Worm (Caenorhabditis elegans): Measurements from ENCODE around the gene rpn-13.
A peak's percentile ranks its signal among the peaks of the same experiment; 100 is the strongest.

The rpn-13 gene

ce11 chrIII:6343229-6343628 lies 1.5 kb upstream of the rpn-13 start, which contains the start of gene C56G2.9:
Gene C56G2.9, minus strand, starts transcription at chrIII:6343329.
- TF ChIP-seq nhr-11 (tag; optimal IDR thresholded peaks at IDR 0.05) (no peak), ama-1 (optimal IDR thresholded peaks at IDR 0.05) (no peak), snpc-4 (tag; optimal IDR thresholded peaks at IDR 0.05) (no peak), tbx-2 (tag; optimal IDR thresholded peaks at IDR 0.05) (no peak), C34B4.2 (tag; optimal IDR thresholded peaks at IDR 0.05) (no peak), lir-3 (tag; optimal IDR thresholded peaks at IDR 0.05; ENCODE audit: poor library complexity) (no peak), nhr-77 (tag; optimal IDR thresholded peaks at IDR 0.05) (no peak), skn-1 (tag; optimal IDR thresholded peaks at IDR 0.05) (no peak), hlh-4 (tag; optimal IDR thresholded peaks at IDR 0.05) (no peak), zip-4 (GFP tag; optimal IDR thresholded peaks at IDR 0.05) (no peak), nhr-20 (tag; optimal IDR thresholded peaks at IDR 0.05) (no peak)

ce11 chrIII:6339919-6340434 lies 1.8 kb downstream of the rpn-13 start, which contains the start of gene let-767:
Gene let-767, minus strand, starts transcription at chrIII:6339969.
- TF ChIP-seq elt-3 (tag; optimal IDR thresholded peaks at IDR 0.05) (peak in 1 of 6 experiments; percentile 61), ceh-8 (GFP tag; optimal IDR thresholded peaks at IDR 0.05) (no peak)

ce11 chrIII:6337730-6338129 lies 4.0 kb downstream of the rpn-13 start:
- TF ChIP-seq nhr-85 (tag) = peak; percentile 88

ce11 chrIII:6334364-6334763 lies 7.4 kb downstream of the rpn-13 start:
- TF ChIP-seq nhr-77 (tag; optimal IDR thresholded peaks at IDR 0.05) (no peak), jun-1 (tag; optimal IDR thresholded peaks at IDR 0.05) (no peak), unc-86 (tag; optimal IDR thresholded peaks at IDR 0.05) (no peak), lin-14 (GFP tag; optimal IDR thresholded peaks at IDR 0.05) (peak; percentile 23), fkh-10 (GFP tag; optimal IDR thresholded peaks at IDR 0.05) (peak; percentile 71), hlh-4 (tag; optimal IDR thresholded peaks at IDR 0.05) (no peak), aha-1 (tag; optimal IDR thresholded peaks at IDR 0.05) (no peak)

- TF ChIP-seq aly-2 (tag; optimal IDR thresholded peaks at IDR 0.05) (no peak), lin-14 (GFP tag; optimal IDR thresholded peaks at IDR 0.05) (peak; percentile 4), xbp-1 (tag; optimal IDR thresholded peaks at IDR 0.05) (no peak), nhr-85 (tag) (no peak), mef-2 (tag; optimal IDR thresholded peaks at IDR 0.05) (no peak), irx-1 (tag; optimal IDR thresholded peaks at IDR 0.05) (no peak), efl-1 (optimal IDR thresholded peaks at IDR 0.05) (no peak), efl-1 (GFP tag; optimal IDR thresholded peaks at IDR 0.05 in 1 of 2) (peak in 1 of 2 experiments; percentile 25), fkh-10 (GFP tag; optimal IDR thresholded peaks at IDR 0.05) (peak; percentile 42), pag-3 (tag; optimal IDR thresholded peaks at IDR 0.05; ENCODE audit: borderline replicate concordance, insufficient read depth) (no peak)
Measured at ce11 chrIII:6331211-6331782, 10.4 kb downstream of the rpn-13 start, which contains the start of gene C56G2.4. Gene C56G2.4, plus strand, starts transcription at chrIII:6331732.

ce11 chrIII:6324139-6324538 lies 17.6 kb downstream of the rpn-13 start, which contains the start of gene C56G2.5:
Gene C56G2.5, minus strand, starts transcription at chrIII:6324239.
- TF ChIP-seq pag-3 (tag; optimal IDR thresholded peaks at IDR 0.05; ENCODE audit: borderline replicate concordance, insufficient read depth) = no peak
- TF ChIP-seq fkh-4 (tag; optimal IDR thresholded peaks at IDR 0.05; ENCODE audit: borderline replicate concordance) = no peak

- no peak for TF ChIP-seq unc-86 (tag; optimal IDR thresholded peaks at IDR 0.05)
- no peak for TF ChIP-seq nhr-84 (tag; optimal IDR thresholded peaks at IDR 0.05)
- no peak for TF ChIP-seq pqm-1 (tag; optimal IDR thresholded peaks at IDR 0.05)
- no peak for TF ChIP-seq C04F5.9 (tag; optimal IDR thresholded peaks at IDR 0.05)
- TF ChIP-seq lin-39 (tag; optimal IDR thresholded peaks at IDR 0.05) = no peak
- TF ChIP-seq mdl-1 (tag; optimal IDR thresholded peaks at IDR 0.05) = no peak
- TF ChIP-seq blmp-1 (tag; optimal IDR thresholded peaks at IDR 0.05) = no peak
- TF ChIP-seq nhr-47 (tag; optimal IDR thresholded peaks at IDR 0.05) = peak; percentile 48
- TF ChIP-seq ceh-63 (GFP tag; optimal IDR thresholded peaks at IDR 0.05) = no peak
- TF ChIP-seq unc-30 (tag; optimal IDR thresholded peaks at IDR 0.05) = no peak
- TF ChIP-seq zip-4 (GFP tag; optimal IDR thresholded peaks at IDR 0.05) = no peak
- TF ChIP-seq tbx-2 (tag; optimal IDR thresholded peaks at IDR 0.05) = no peak
- no peak for TF ChIP-seq C34B4.2 (tag; optimal IDR thresholded peaks at IDR 0.05)
- TF ChIP-seq snpc-4 (tag; optimal IDR thresholded peaks at IDR 0.05) = no peak
- TF ChIP-seq vab-15 (tag; optimal IDR thresholded peaks at IDR 0.05) = no peak
- TF ChIP-seq dpl-1 (GFP tag; optimal IDR thresholded peaks at IDR 0.05) = no peak
- no peak for TF ChIP-seq xbp-1 (tag; optimal IDR thresholded peaks at IDR 0.05)
- TF ChIP-seq nhr-19 (GFP tag; conservative IDR thresholded peaks at IDR 0.05) = peak; percentile 18; the same call in 1 of the 2 replicates
- TF ChIP-seq lsy-2 (tag; optimal IDR thresholded peaks at IDR 0.05) = peak in 1 of 2 experiments; percentile 5
Measured at ce11 chrIII:6317345-6317744, 24.4 kb downstream of the rpn-13 start.
